Worm (Caenorhabditis elegans) whole organism, early embryonic: ENCODE results near the gene ttr-32.
A peak's percentile ranks its signal among the peaks of the same experiment; 100 is the strongest.

ENCODE experiments used
- B0310.2 ChIP-seq: sonication (generic microtip); optimal IDR thresholded peaks from 2 replicates; lab custom pipeline; 2016; ENCODE audit warnings: mild to moderate bottlenecking, missing genetic modification characterization, missing compliant biosample characterization
- F13C5.2 ChIP-seq: sonication (generic microtip); optimal IDR thresholded peaks from 2 replicates; lab custom pipeline; 2017; ENCODE audit warnings: mild to moderate bottlenecking, missing genetic modification characterization, inconsistent platforms, missing compliant biosample characterization
- aly-1 ChIP-seq: sonication (generic microtip); optimal IDR thresholded peaks from 2 replicates; lab custom pipeline; 2016; ENCODE audit warnings: missing genetic modification characterization, missing compliant biosample characterization
- ama-1 ChIP-seq: fragments of 150-350 bp; optimal IDR thresholded peaks from 2 replicates; lab custom pipeline; 2014
- ceh-13 ChIP-seq: fragments of 200-800 bp; sonication (Bioruptor generic); optimal IDR thresholded peaks from 2 replicates; lab custom pipeline; 2018; ENCODE audit warnings: mild to moderate bottlenecking, missing genetic modification characterization, missing compliant biosample characterization
- ceh-36 ChIP-seq: sonication (generic microtip); optimal IDR thresholded peaks from 2 replicates; lab custom pipeline; 2016; ENCODE audit warnings: missing genetic modification characterization, inconsistent platforms, missing compliant biosample characterization
- ets-7 ChIP-seq: sonication (generic microtip); optimal IDR thresholded peaks from 2 replicates; lab custom pipeline; 2016; ENCODE audit warnings: missing genotype, missing genetic modification characterization, missing compliant biosample characterization
- flt-1 ChIP-seq: fragments of 200-800 bp; sonication (Bioruptor generic); IDR thresholded peaks from 2 replicates; pipeline ENCODE4 v1.3.6; 2022; ENCODE audit warnings: missing genetic modification characterization, missing compliant biosample characterization
- hmbx-1 ChIP-seq: sonication (generic microtip); optimal IDR thresholded peaks from 2 replicates; lab custom pipeline; 2016; ENCODE audit warnings: mild to moderate bottlenecking, missing genetic modification characterization, missing compliant biosample characterization
- hmg-4 ChIP-seq: fragments of 200-800 bp; sonication (Bioruptor generic); optimal IDR thresholded peaks from 2 replicates; lab custom pipeline; 2018; ENCODE audit warnings: mild to moderate bottlenecking, missing genetic modification characterization, missing compliant biosample characterization
- hnd-1 ChIP-seq: sonication (generic microtip); optimal IDR thresholded peaks from 2 replicates; lab custom pipeline; 2016; ENCODE audit warnings: missing genetic modification characterization, missing compliant biosample characterization
- pes-1 ChIP-seq: fragments of 200-800 bp; sonication (Bioruptor generic); IDR thresholded peaks from 2 replicates; pipeline ENCODE4 v1.3.6; 2022; ENCODE audit warnings: missing genetic modification reagents, missing genetic modification characterization, missing compliant biosample characterization
- scrt-1 ChIP-seq: fragments of 200-800 bp; sonication (Bioruptor generic); IDR thresholded peaks from 2 replicates; pipeline ENCODE4 v1.3.6; 2022; ENCODE audit warnings: missing genetic modification characterization, missing compliant biosample characterization
- sea-1 ChIP-seq: fragments of 200-800 bp; sonication (Bioruptor generic); conservative IDR thresholded peaks from 2 replicates; pipeline ENCODE4 v1.3.6; 2022; ENCODE audit warnings: missing genetic modification characterization, missing compliant biosample characterization
- tbx-11 ChIP-seq: fragments of 200-800 bp; sonication (Bioruptor generic); IDR thresholded peaks from 2 replicates; pipeline ENCODE4 v1.3.6; 2022; ENCODE audit warnings: missing genetic modification characterization, missing compliant biosample characterization
- tbx-37 ChIP-seq: fragments of 200-800 bp; sonication (Bioruptor generic); conservative IDR thresholded peaks from 2 replicates; pipeline ENCODE4 v1.3.6; 2022; ENCODE audit warnings: missing genetic modification reagents, missing genetic modification characterization, missing compliant biosample characterization
- tra-4 ChIP-seq: sonication (generic microtip); optimal IDR thresholded peaks from 2 replicates; lab custom pipeline; 2017; ENCODE audit warnings: missing genetic modification characterization, missing compliant biosample characterization

ttr-32 gene

DNA sequence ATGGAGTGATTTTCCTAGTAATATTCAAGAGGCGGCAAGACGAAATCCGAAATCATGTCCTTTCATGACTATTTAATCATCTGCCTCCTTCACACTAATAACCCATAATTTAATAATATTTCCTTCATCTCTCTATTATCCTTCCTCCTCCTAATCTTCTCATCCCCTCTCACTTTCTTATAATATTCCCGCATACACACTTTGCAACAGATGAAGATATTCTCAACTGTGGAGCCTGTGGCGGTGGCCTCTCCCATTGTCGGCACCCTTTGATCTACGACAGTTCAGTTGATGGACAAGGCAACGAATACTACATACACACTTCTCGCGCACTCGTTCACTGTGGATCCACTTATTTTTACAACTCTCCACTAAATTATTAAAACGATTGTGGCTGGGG, 7.6 kb upstream of the ttr-32 start:
- TF ChIP-seq ama-1 (no peak), B0310.2 (tag; lab: Kevin White, UChicago) (no peak), hmg-4 (no peak), tbx-37 (GFP tag; lab: Robert Waterston, UW) (no peak), hnd-1 (tag; lab: Kevin White, UChicago) (no peak), tra-4 (tag; lab: Kevin White, UChicago) (no peak), tbx-11 (GFP tag; lab: Robert Waterston, UW) (no peak), scrt-1 (GFP tag; lab: Robert Waterston, UW) (no peak), pes-1 (GFP tag; lab: Robert Waterston, UW) (no peak), ets-7 (tag; lab: Kevin White, UChicago) (no peak), F13C5.2 (tag; lab: Kevin White, UChicago) (no peak), hmbx-1 (no peak), ceh-36 (no peak), aly-1 (tag; lab: Kevin White, UChicago) (no peak), ceh-13 (GFP tag; lab: Kevin White, UChicago) (no peak), sea-1 (GFP tag; lab: Robert Waterston, UW) (no peak), flt-1 (GFP tag; lab: Robert Waterston, UW) (no peak)

DNA sequence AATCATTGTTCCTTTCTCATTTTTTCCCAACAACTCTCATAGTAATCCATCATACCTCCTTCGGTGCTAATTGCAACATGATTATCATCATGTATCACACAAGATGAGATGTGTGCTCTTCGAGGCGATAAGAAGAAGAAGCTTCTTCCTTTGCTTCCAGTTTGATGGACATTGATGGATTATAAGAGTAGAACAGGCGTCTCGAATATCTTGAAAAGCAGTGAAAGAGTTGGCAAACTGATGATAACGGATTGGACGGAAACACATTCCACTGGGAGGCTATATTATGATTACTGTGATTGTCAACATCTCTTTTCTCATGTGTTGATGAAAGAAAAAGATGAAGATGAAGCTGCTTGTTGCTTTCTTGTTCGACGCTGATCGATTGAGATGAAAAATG, 6.3 kb upstream of the ttr-32 start:
- TF ChIP-seq ceh-36 (no peak), F13C5.2 (tag; lab: Kevin White, UChicago) (no peak), hmbx-1 (no peak), aly-1 (tag; lab: Kevin White, UChicago) (no peak), scrt-1 (GFP tag; lab: Robert Waterston, UW) (no peak)

DNA sequence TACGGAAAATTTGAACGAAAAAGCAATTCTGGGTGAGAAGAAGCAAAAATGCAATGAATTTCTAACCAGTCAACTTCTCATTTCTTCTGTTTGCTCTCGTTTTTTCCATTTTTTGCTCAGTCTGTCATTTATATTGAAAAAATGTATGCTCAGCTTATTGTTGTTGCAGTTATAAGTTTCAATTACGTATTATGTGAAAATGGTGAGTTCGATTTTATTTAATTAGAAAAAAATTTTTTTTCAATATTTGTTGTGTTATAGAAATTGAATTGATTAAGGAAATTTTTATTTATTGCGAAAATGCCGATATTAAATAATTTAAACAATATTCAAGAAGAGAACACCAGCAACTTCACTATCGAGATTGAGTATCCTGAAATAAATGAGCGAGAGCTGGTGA, 4.3 kb upstream of the ttr-32 start, which contains the start of gene lgc-12:
lgc-12 (plus strand) TSS at position 301 of the 400 bp plus-strand sequence.
- TF ChIP-seq aly-1 (tag; lab: Kevin White, UChicago) (no peak), tra-4 (tag; lab: Kevin White, UChicago) (no peak), sea-1 (GFP tag; lab: Robert Waterston, UW) (no peak), hmbx-1 (no peak)

DNA sequence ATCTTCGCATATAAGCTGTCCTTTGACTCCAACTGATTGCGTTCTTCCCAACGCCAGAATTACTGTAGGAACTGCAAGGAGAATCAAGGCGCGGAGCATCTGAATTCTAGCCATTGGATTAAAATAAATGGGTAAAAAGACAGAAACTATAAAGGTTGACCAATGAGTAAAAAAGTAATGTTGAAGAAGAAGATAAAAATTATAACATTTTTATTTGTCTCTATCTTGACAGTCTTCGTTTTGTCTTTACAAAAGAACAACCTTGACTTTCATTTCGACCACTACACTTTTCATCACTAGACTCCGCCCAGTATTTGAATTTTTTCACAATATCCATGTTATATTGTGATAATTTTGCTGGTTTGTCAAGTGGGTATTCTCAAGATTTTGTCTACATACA, 964 bp upstream of the ttr-32 start, which contains the start of gene ttr-8:
ttr-8 (minus strand) TSS at position 101 of the 400 bp plus-strand sequence.
- TF ChIP-seq tbx-37 (GFP tag; lab: Robert Waterston, UW) (no peak), hnd-1 (tag; lab: Kevin White, UChicago) (no peak), hmbx-1 (no peak), tra-4 (tag; lab: Kevin White, UChicago) (no peak), ceh-36 (no peak), scrt-1 (GFP tag; lab: Robert Waterston, UW) (no peak), sea-1 (GFP tag; lab: Robert Waterston, UW) (no peak), F13C5.2 (tag; lab: Kevin White, UChicago) (no peak), pes-1 (GFP tag; lab: Robert Waterston, UW) (no peak), aly-1 (tag; lab: Kevin White, UChicago) (no peak), tbx-11 (GFP tag; lab: Robert Waterston, UW) (no peak), ama-1 (no peak), flt-1 (GFP tag; lab: Robert Waterston, UW) (no peak)

DNA sequence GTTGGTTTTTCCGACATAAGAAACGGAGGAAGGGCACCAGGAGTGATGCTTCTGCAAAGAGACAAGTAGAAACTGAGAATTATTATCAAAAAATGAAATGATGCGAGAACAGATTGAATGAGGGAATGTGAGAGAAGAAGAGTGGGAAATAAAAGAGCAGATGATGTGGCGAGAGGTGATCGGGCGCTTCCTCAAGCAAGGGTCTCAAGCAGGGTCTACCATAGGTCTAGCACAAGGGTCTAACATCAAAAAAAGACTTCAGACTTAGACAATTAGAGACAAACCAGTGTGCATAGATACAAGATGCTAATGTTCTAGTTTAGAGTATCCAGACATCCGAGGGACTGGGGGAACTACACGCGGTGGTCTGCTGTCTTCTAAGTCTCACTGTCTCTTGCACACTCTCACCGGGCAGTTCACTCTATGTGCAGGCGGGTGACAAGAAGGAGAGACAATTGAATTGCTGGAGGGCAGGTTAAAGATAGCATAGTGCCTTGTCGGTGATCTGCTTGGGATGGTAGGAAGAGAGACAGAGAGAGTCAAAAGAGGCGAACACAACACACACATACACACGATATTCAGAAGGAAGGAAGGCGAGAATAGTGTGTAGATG, 4.0 kb downstream of the ttr-32 start, which contains the start of gene R13A5.7:
R13A5.7 (minus strand) TSS at position 51 of the 613 bp plus-strand sequence.
- peak; percentile 74 for TF ChIP-seq hmg-4
- no peak for TF ChIP-seq F13C5.2 (tag; lab: Kevin White, UChicago)
- 0 out of 2 replicates have a peak, but pooled peaks have one; percentile 10 for TF ChIP-seq scrt-1 (GFP tag; lab: Robert Waterston, UW)
- peak; percentile 10 for TF ChIP-seq aly-1 (tag; lab: Kevin White, UChicago)
- TF ChIP-seq tbx-37 (GFP tag; lab: Robert Waterston, UW): no peak

DNA sequence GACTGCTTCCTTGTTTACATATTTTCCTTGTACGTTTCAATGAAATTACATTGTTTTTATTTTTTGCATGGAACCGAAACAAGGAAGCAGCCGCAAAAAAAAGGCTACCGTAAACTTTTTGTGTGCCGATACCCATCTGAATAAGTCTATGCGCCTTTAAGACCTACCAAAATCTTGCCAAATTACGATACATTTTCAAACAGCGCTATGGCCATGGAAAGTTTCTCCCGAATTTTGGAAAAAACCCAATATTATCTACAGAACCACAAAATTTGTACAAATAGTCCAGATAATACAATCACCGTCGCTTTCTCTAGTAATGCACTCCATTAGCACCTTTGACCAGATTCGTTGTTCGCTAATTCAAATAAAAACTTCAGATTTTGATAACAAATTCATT, 5.5 kb downstream of the ttr-32 start:
- TF ChIP-seq tbx-11 (GFP tag; lab: Robert Waterston, UW) (no peak), B0310.2 (tag; lab: Kevin White, UChicago) (no peak), ets-7 (tag; lab: Kevin White, UChicago) (no peak), flt-1 (GFP tag; lab: Robert Waterston, UW) (no peak), aly-1 (tag; lab: Kevin White, UChicago) (no peak), pes-1 (GFP tag; lab: Robert Waterston, UW) (no peak), ceh-36 (no peak), ceh-13 (GFP tag; lab: Kevin White, UChicago) (no peak), hmbx-1 (no peak), F13C5.2 (tag; lab: Kevin White, UChicago) (no peak), scrt-1 (GFP tag; lab: Robert Waterston, UW) (no peak), tbx-37 (GFP tag; lab: Robert Waterston, UW) (no peak), tra-4 (tag; lab: Kevin White, UChicago) (no peak), ama-1 (no peak), sea-1 (GFP tag; lab: Robert Waterston, UW) (no peak), hnd-1 (tag; lab: Kevin White, UChicago) (no peak), hmg-4 (no peak)

DNA sequence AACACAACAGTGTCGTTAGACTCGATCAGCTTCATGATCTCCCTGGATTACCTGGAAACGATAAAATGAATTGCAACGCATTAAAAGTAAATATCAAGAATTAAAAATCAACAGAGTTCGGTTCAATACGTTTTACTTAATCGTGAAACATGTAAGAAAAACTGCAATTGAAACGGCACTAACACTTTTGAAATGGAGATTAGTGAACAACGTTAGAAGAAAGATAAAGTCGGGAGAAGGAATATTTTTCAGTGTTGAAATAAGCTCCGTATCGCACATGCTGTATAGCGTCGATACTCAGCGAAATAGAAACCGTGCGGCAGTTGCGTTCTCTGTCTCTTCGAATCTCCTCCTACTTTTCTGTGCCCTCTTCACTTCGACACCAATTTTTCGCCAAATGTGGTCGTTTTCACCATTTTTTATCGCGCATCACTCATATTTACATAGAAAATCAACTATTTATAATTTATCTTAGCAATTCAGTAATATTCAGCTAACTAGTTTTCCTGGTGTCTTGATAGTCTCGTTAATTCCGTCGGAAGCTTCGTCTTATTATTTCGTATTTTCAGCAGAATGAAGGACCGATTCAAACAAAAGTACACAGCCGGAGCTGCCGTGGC, 6.7 kb downstream of the ttr-32 start, which contains the start of the genes rpl-9 and lpd-7:
rpl-9 (minus strand) TSS at position 51 of the 620 bp plus-strand sequence.
lpd-7 (plus strand) TSS at position 570 of the 620 bp plus-strand sequence.
- TF ChIP-seq ama-1 (no peak), B0310.2 (tag; lab: Kevin White, UChicago) (no peak), scrt-1 (GFP tag; lab: Robert Waterston, UW) (no peak), flt-1 (GFP tag; lab: Robert Waterston, UW) (no peak), ets-7 (tag; lab: Kevin White, UChicago) (no peak), F13C5.2 (tag; lab: Kevin White, UChicago) (peak; percentile 71), tra-4 (tag; lab: Kevin White, UChicago) (no peak)
